Worm (Caenorhabditis elegans): ENCODE data around the gene T26A5.6.

DNA sequence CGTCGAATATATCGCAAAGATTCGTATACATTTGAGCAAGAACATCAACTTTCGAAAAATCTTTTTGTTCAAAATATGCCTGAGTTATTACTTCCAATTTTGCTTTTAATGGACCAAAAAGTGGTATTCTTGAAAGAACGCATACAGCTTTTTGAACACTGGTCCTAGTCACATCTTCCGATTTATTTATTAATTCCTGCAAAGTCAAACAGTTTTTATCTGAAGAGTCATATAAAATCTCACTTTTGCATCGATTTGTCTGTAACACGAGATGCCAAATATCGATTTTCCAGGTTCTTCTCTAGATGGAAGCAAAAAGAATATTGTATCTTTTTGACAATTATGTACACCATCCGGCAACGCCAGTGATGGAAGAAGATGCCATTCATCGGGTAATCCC, 642 bp downstream of the T26A5.6 start:
- TF ChIP-seq ama-1 (optimal IDR thresholded peaks at IDR 0.05) (no peak), ztf-11 (tag; optimal IDR thresholded peaks at IDR 0.05) (no peak), lsy-12 (tag; optimal IDR thresholded peaks at IDR 0.05) (no peak), unc-62 (GFP tag; optimal IDR thresholded peaks at IDR 0.05) (no peak), nhr-11 (tag; optimal IDR thresholded peaks at IDR 0.05) (no peak), elt-3 (tag; optimal IDR thresholded peaks at IDR 0.05) (no peak), pqm-1 (tag; optimal IDR thresholded peaks at IDR 0.05) (no peak), lin-39 (tag; optimal IDR thresholded peaks at IDR 0.05) (no peak)
